Worm (Caenorhabditis elegans) whole organism, young adult: Measurements from ENCODE around the gene npr-32.

ENCODE experiments used
- Y53F4B.3 ChIP-seq: fragments of 200-800 bp; sonication (Bioruptor generic); IDR thresholded peaks from 2 replicates; pipeline ENCODE4 v1.3.6; 2022; ENCODE audit warnings: missing genetic modification reagents, missing genetic modification characterization, missing compliant biosample characterization
- aptf-2 ChIP-seq: fragments of 200-800 bp; sonication (Bioruptor generic); conservative IDR thresholded peaks from 2 replicates; pipeline ENCODE4 v1.3.6; 2022; ENCODE audit warnings: missing genetic modification reagents, missing genetic modification characterization, missing compliant biosample characterization
- ceh-100 ChIP-seq: fragments of 200-800 bp; sonication (Bioruptor generic); IDR thresholded peaks from 2 replicates; pipeline ENCODE4 v1.3.6; 2022; ENCODE audit warnings: missing genetic modification reagents, missing genetic modification characterization, missing compliant biosample characterization
- hlh-12 ChIP-seq: sonication (generic microtip); optimal IDR thresholded peaks from 2 replicates; lab custom pipeline; 2016; ENCODE audit warnings: missing genetic modification characterization, missing compliant biosample characterization
- lin-26 ChIP-seq: fragments of 200-800 bp; sonication (Bioruptor generic); IDR thresholded peaks from 2 replicates; pipeline ENCODE4 v1.3.6; 2022; ENCODE audit warnings: missing genetic modification reagents, missing genetic modification characterization, missing compliant biosample characterization
- nhr-27 ChIP-seq: fragments of 200-800 bp; sonication (Bioruptor generic); optimal IDR thresholded peaks from 2 replicates; lab custom pipeline; 2018; ENCODE audit warnings: mild to moderate bottlenecking, missing genetic modification characterization, moderate library complexity, missing compliant biosample characterization
- sea-2 ChIP-seq: fragments of 200-800 bp; sonication (Bioruptor generic); IDR thresholded peaks from 2 replicates; pipeline ENCODE4 v1.3.6; 2022; ENCODE audit warnings: missing genetic modification characterization, missing compliant biosample characterization
- snpc-4 ChIP-seq, 5 experiments: fragments of 150-350 bp in 1 of 5; sonication (generic microtip) in 4 of 5; optimal IDR thresholded peaks; 2 replicates each; lab custom pipeline; 2014 to 2018; ENCODE audit warnings: missing genetic modification characterization in 5 of 5, missing biosample characterization in 3 of 5, antibody characterized with exemption in 2 of 5, mild to moderate bottlenecking in 2 of 5, missing compliant biosample characterization in 2 of 5, missing genotype in 2 of 5, moderate library complexity in 2 of 5, missing genetic modification reagents in 1 of 5

ce11 chrIV:17179565-17179964 lies 51.3 kb downstream of the npr-32 start:
- TF ChIP-seq snpc-4 (GFP tag; optimal IDR thresholded peaks at IDR 0.05; lab: Kevin White, UChicago) (no peak), snpc-4 (tag; optimal IDR thresholded peaks at IDR 0.05; lab: Kevin White, UChicago) (peak in 3 of 4 experiments; percentile 12 to 59 (median 18)), Y53F4B.3 (GFP tag; lab: Robert Waterston, UW) (no peak), nhr-27 (tag; lab: Kevin White, UChicago) (no peak), sea-2 (GFP tag; lab: Robert Waterston, UW) (no peak), ceh-100 (GFP tag; lab: Robert Waterston, UW) (no peak), hlh-12 (no peak), aptf-2 (no peak), lin-26 (GFP tag; lab: Robert Waterston, UW) (no peak)
